Worm (Caenorhabditis elegans): ENCODE results near the gene F54D1.6.

- TF ChIP-seq hlh-1 (tag; optimal IDR thresholded peaks at IDR 0.05): no peak
- no peak for TF ChIP-seq nhr-28 (tag; optimal IDR thresholded peaks at IDR 0.05)
- no peak for TF ChIP-seq unc-62 (GFP tag; optimal IDR thresholded peaks at IDR 0.05)
- TF ChIP-seq ztf-11 (tag; optimal IDR thresholded peaks at IDR 0.05): no peak
- no peak for TF ChIP-seq elt-3 (tag; optimal IDR thresholded peaks at IDR 0.05)
- no peak for TF ChIP-seq mab-5 (tag; optimal IDR thresholded peaks at IDR 0.05)
- TF ChIP-seq mep-1 (tag; optimal IDR thresholded peaks at IDR 0.05): no peak
- no peak for TF ChIP-seq snpc-4 (tag; optimal IDR thresholded peaks at IDR 0.05)
- TF ChIP-seq pha-4 (tag; optimal IDR thresholded peaks at IDR 0.05): no peak
- no peak for TF ChIP-seq nhr-237 (tag; optimal IDR thresholded peaks at IDR 0.05)
- TF ChIP-seq ces-1 (GFP tag; optimal IDR thresholded peaks at IDR 0.05): no peak
- no peak for TF ChIP-seq nhr-76 (tag; optimal IDR thresholded peaks at IDR 0.05)
Measured at ce11 chrIV:11306548-11306947, 18.9 kb downstream of the F54D1.6 start, which contains the start of gene B0035.13.
